Fruit fly (Drosophila melanogaster) Kc167 (cell line): Measurements from ENCODE around the gene CG14200.

Experiments
- Myc ChIP-seq: fragments of >200 bp; optimal IDR thresholded peaks from 2 replicates; lab custom pipeline; 2017; ENCODE audit warnings: missing external identifiers
- Sin3A ChIP-seq: fragments of >200 bp; optimal IDR thresholded peaks from 2 replicates; lab custom pipeline; 2018; ENCODE audit warnings: missing external identifiers
- h ChIP-seq: fragments of >200 bp; optimal IDR thresholded peaks from 3 replicates; lab custom pipeline; 2018; ENCODE audit warnings: missing external identifiers
- psq ChIP-seq: fragments of >200 bp; optimal IDR thresholded peaks from 2 replicates; lab custom pipeline; 2017; ENCODE audit warnings: missing external identifiers
- ttk ChIP-seq: sonication (Bioruptor generic); optimal IDR thresholded peaks from 2 replicates; lab custom pipeline; 2017; ENCODE audit warnings: missing external identifiers

dm6 chrX:19485057-19485456 lies 10.2 kb upstream of the CG14200 start:
- TF ChIP-seq Sin3A (lab: Kevin White, UChicago) (no peak), psq (lab: Kevin White, UChicago) (no peak), Myc (lab: Kevin White, UChicago) (no peak), h (no peak), ttk (no peak)
